Worm (Caenorhabditis elegans) whole organism, L4 larva: ENCODE measurements around the gene clec-78.

Source experiments
- D1046.2 ChIP-seq: fragments of 200-800 bp; sonication (Bioruptor generic); IDR thresholded peaks from 2 replicates; pipeline ENCODE4 v1.3.6; 2022; ENCODE audit warnings: missing genetic modification characterization, missing compliant biosample characterization
- F10B5.3 ChIP-seq: sonication (generic microtip); optimal IDR thresholded peaks from 2 replicates; lab custom pipeline; 2016; ENCODE audit warnings: mild to moderate bottlenecking, missing genetic modification characterization, missing compliant biosample characterization
- F26F4.8 ChIP-seq: fragments of 200-800 bp; sonication (Bioruptor generic); conservative IDR thresholded peaks from 2 replicates; pipeline ENCODE4 v1.3.6; 2022; ENCODE audit warnings: missing genetic modification characterization, missing compliant biosample characterization
- F37D6.2 ChIP-seq: sonication (generic microtip); optimal IDR thresholded peaks from 2 replicates; lab custom pipeline; 2016; ENCODE audit warnings: mild to moderate bottlenecking, missing genetic modification characterization, missing compliant biosample characterization
- T20F7.1 ChIP-seq: fragments of 200-800 bp; sonication (Bioruptor generic); optimal IDR thresholded peaks from 2 replicates; lab custom pipeline; 2018; ENCODE audit warnings: mild to moderate bottlenecking, missing genetic modification characterization, missing compliant biosample characterization
- Y48G9A.11 ChIP-seq: fragments of 200-800 bp; sonication (Bioruptor generic); IDR thresholded peaks from 2 replicates; pipeline ENCODE4 v1.3.6; 2022; ENCODE audit warnings: missing genetic modification reagents, missing genetic modification characterization, missing compliant biosample characterization
- Y75B8A.6 ChIP-seq: fragments of 200-800 bp; sonication (Bioruptor generic); IDR thresholded peaks from 2 replicates; pipeline ENCODE4 v1.3.6; 2022; ENCODE audit warnings: missing genetic modification reagents, missing genetic modification characterization, missing compliant biosample characterization
- aha-1 ChIP-seq: fragments of 150-350 bp; peaks from one replicate; lab custom pipeline; 2014; ENCODE audit warnings: missing biosample characterization, missing genetic modification characterization
- cey-2 ChIP-seq: sonication (generic microtip); optimal IDR thresholded peaks from 3 replicates; lab custom pipeline; 2017; ENCODE audit warnings: missing genetic modification characterization, mild to moderate bottlenecking, missing compliant biosample characterization, antibody characterized with exemption, borderline replicate concordance; ENCODE audit not compliant: insufficient read depth
- ctbp-1 ChIP-seq: fragments of 200-800 bp; sonication (Bioruptor generic); IDR thresholded peaks from 2 replicates; pipeline ENCODE4 v1.3.6; 2022; ENCODE audit warnings: missing genetic modification reagents, missing genetic modification characterization, missing compliant biosample characterization
- daf-12 ChIP-seq: fragments of 150-350 bp; optimal IDR thresholded peaks from 2 replicates; lab custom pipeline; 2014; ENCODE audit warnings: missing biosample characterization, missing genetic modification reagents, missing genetic modification characterization
- daf-16 ChIP-seq, 3 experiments: sonication (generic microtip); optimal IDR thresholded peaks; 2 replicates each; lab custom pipeline; 2016 to 2017; ENCODE audit warnings: missing genetic modification characterization in 3 of 3, missing genetic modification reagents in 3 of 3, mild to moderate bottlenecking in 2 of 3, missing compliant biosample characterization in 2 of 3, missing biosample characterization in 1 of 3, moderate library complexity in 1 of 3
- daf-19 ChIP-seq: fragments of 200-800 bp; sonication (Bioruptor generic); conservative IDR thresholded peaks from 2 replicates; pipeline ENCODE4 v1.3.6; 2022; ENCODE audit warnings: missing genetic modification characterization, missing compliant biosample characterization
- dmd-6 ChIP-seq: fragments of 200-800 bp; sonication (Bioruptor generic); IDR thresholded peaks from 2 replicates; pipeline ENCODE4 v1.3.6; 2022; ENCODE audit warnings: missing genetic modification reagents, missing genetic modification characterization, missing compliant biosample characterization
- dpl-1 ChIP-seq: fragments of 150-350 bp; optimal IDR thresholded peaks from 2 replicates; lab custom pipeline; 2014; ENCODE audit warnings: missing biosample characterization, missing genetic modification reagents, missing genetic modification characterization
- dve-1 ChIP-seq: sonication (generic microtip); optimal IDR thresholded peaks from 2 replicates; lab custom pipeline; 2017; ENCODE audit warnings: antibody characterized with exemption, mild to moderate bottlenecking, missing genetic modification characterization, missing compliant biosample characterization; ENCODE audit not compliant: insufficient read depth
- fkh-10 ChIP-seq: fragments of 150-350 bp; optimal IDR thresholded peaks from 2 replicates; lab custom pipeline; 2014; ENCODE audit warnings: missing biosample characterization, missing genetic modification reagents, missing genetic modification characterization
- gei-8 ChIP-seq: fragments of 200-800 bp; sonication (Bioruptor generic); optimal IDR thresholded peaks from 2 replicates; lab custom pipeline; 2018; ENCODE audit warnings: mild to moderate bottlenecking, missing genetic modification characterization, missing compliant biosample characterization
- hif-1 ChIP-seq, 2 experiments: sonication (generic microtip); optimal IDR thresholded peaks; 2 replicates each; lab custom pipeline; 2016 to 2017; ENCODE audit warnings: missing compliant biosample characterization in 2 of 2, missing genetic modification characterization in 2 of 2, missing genetic modification reagents in 2 of 2, missing genotype in 2 of 2, mild to moderate bottlenecking in 1 of 2
- hlh-11 ChIP-seq: fragments of 200-800 bp; sonication (Bioruptor generic); optimal IDR thresholded peaks from 2 replicates; lab custom pipeline; 2018; ENCODE audit warnings: mild to moderate bottlenecking, missing genetic modification characterization, missing compliant biosample characterization
- hlh-30 ChIP-seq: sonication (generic microtip); optimal IDR thresholded peaks from 2 replicates; lab custom pipeline; 2017; ENCODE audit warnings: antibody characterized with exemption, mild to moderate bottlenecking, missing genetic modification characterization, missing compliant biosample characterization; ENCODE audit not compliant: insufficient read depth
- hmg-1.1 ChIP-seq: fragments of 200-800 bp; sonication (Bioruptor generic); IDR thresholded peaks from 2 replicates; pipeline ENCODE4 v1.3.6; 2022; ENCODE audit warnings: missing genetic modification reagents, missing genetic modification characterization, missing compliant biosample characterization
- lim-7 ChIP-seq: fragments of 200-800 bp; sonication (Bioruptor generic); IDR thresholded peaks from 2 replicates; pipeline ENCODE4 v1.3.6; 2022; ENCODE audit warnings: missing genetic modification characterization, missing compliant biosample characterization
- lin-1 ChIP-seq: fragments of 200-800 bp; sonication (Bioruptor generic); IDR thresholded peaks from 2 replicates; pipeline ENCODE4 v1.3.6; 2022; ENCODE audit warnings: missing genetic modification reagents, missing genetic modification characterization, missing compliant biosample characterization
- lin-29 ChIP-seq: fragments of 200-800 bp; sonication (Bioruptor generic); IDR thresholded peaks from 2 replicates; pipeline ENCODE4 v1.3.6; 2022; ENCODE audit warnings: missing genetic modification reagents, missing genetic modification characterization, missing compliant biosample characterization
- lin-39 ChIP-seq: fragments of 150-350 bp; optimal IDR thresholded peaks from 2 replicates; lab custom pipeline; 2014; ENCODE audit warnings: missing biosample characterization, missing genetic modification reagents, missing genetic modification characterization
- lsy-2 ChIP-seq, 2 experiments: fragments of 150-350 bp in 1 of 2; sonication (generic microtip) in 1 of 2; optimal IDR thresholded peaks; 2 replicates each; lab custom pipeline; 2014 to 2017; ENCODE audit warnings: missing biosample characterization in 2 of 2, missing genetic modification characterization in 2 of 2
- madf-5 ChIP-seq, 2 experiments: fragments of 200-800 bp; sonication (Bioruptor generic); IDR thresholded peaks; 2 replicates each; pipeline ENCODE4 v1.3.6; 2022; ENCODE audit warnings: missing compliant biosample characterization in 2 of 2, missing genetic modification characterization in 2 of 2
- madf-9 ChIP-seq: fragments of 200-800 bp; sonication (Bioruptor generic); conservative IDR thresholded peaks from 2 replicates; pipeline ENCODE4 v1.3.6; 2022; ENCODE audit warnings: missing genetic modification reagents, missing genetic modification characterization, missing compliant biosample characterization
- mdt-29 ChIP-seq: fragments of 200-800 bp; sonication (Bioruptor generic); IDR thresholded peaks from 2 replicates; pipeline ENCODE4 v1.3.6; 2022; ENCODE audit warnings: missing genetic modification reagents, missing genetic modification characterization, missing compliant biosample characterization
- mep-1 ChIP-seq: fragments of 150-350 bp; sonication (generic microtip); optimal IDR thresholded peaks from 3 replicates; lab custom pipeline; 2014; ENCODE audit warnings: missing biosample characterization, missing genetic modification characterization
- nhr-10 ChIP-seq: fragments of 150-350 bp; optimal IDR thresholded peaks from 2 replicates; lab custom pipeline; 2014; ENCODE audit warnings: missing biosample characterization, missing genetic modification characterization
- nhr-102 ChIP-seq: sonication (generic microtip); optimal IDR thresholded peaks from 2 replicates; lab custom pipeline; 2016; ENCODE audit warnings: mild to moderate bottlenecking, missing genetic modification characterization, moderate library complexity, missing compliant biosample characterization
- nhr-11 ChIP-seq: fragments of 150-350 bp; optimal IDR thresholded peaks from 2 replicates; lab custom pipeline; 2014; ENCODE audit warnings: missing biosample characterization, missing genetic modification characterization
- nhr-111 ChIP-seq: fragments of 200-800 bp; sonication (Bioruptor generic); optimal IDR thresholded peaks from 2 replicates; lab custom pipeline; 2018; ENCODE audit warnings: mild to moderate bottlenecking, missing genetic modification characterization, missing compliant biosample characterization
- nhr-28 ChIP-seq: fragments of 150-350 bp; optimal IDR thresholded peaks from 2 replicates; lab custom pipeline; 2014; ENCODE audit warnings: missing biosample characterization, missing genetic modification characterization
- nhr-41 ChIP-seq: fragments of 200-800 bp; sonication (Bioruptor generic); IDR thresholded peaks from 2 replicates; pipeline ENCODE4 v1.3.6; 2022; ENCODE audit warnings: missing genetic modification reagents, missing genetic modification characterization, missing compliant biosample characterization
- nhr-42 ChIP-seq: fragments of 200-800 bp; sonication (Bioruptor generic); IDR thresholded peaks from 2 replicates; pipeline ENCODE4 v1.3.6; 2022; ENCODE audit warnings: missing genetic modification characterization, missing compliant biosample characterization
- nhr-76 ChIP-seq: fragments of 150-350 bp; optimal IDR thresholded peaks from 2 replicates; lab custom pipeline; 2014; ENCODE audit warnings: missing biosample characterization, missing genetic modification characterization
- php-3 ChIP-seq: fragments of 200-800 bp; sonication (Bioruptor generic); IDR thresholded peaks from 2 replicates; pipeline ENCODE4 v1.3.6; 2022; ENCODE audit warnings: missing genetic modification reagents, missing genetic modification characterization, missing compliant biosample characterization
- pqm-1 ChIP-seq: sonication (generic microtip); optimal IDR thresholded peaks from 2 replicates; lab custom pipeline; 2017; ENCODE audit warnings: missing biosample characterization, missing genetic modification characterization
- saeg-2 ChIP-seq: fragments of 200-800 bp; sonication (Bioruptor generic); IDR thresholded peaks from 2 replicates; pipeline ENCODE4 v1.3.6; 2022; ENCODE audit warnings: missing genetic modification reagents, missing genetic modification characterization, missing compliant biosample characterization
- skn-1 ChIP-seq: fragments of 150-350 bp; optimal IDR thresholded peaks from 2 replicates; lab custom pipeline; 2014; ENCODE audit warnings: missing biosample characterization, missing genetic modification characterization
- snpc-4 ChIP-seq: fragments of 150-350 bp; optimal IDR thresholded peaks from 2 replicates; lab custom pipeline; 2014; ENCODE audit warnings: missing biosample characterization, missing genetic modification characterization
- spr-1 ChIP-seq: sonication (generic microtip); optimal IDR thresholded peaks from 2 replicates; lab custom pipeline; 2016; ENCODE audit warnings: mild to moderate bottlenecking, missing genetic modification characterization, missing compliant biosample characterization
- spr-3 ChIP-seq: fragments of 200-800 bp; sonication (Bioruptor generic); optimal IDR thresholded peaks from 2 replicates; lab custom pipeline; 2018; ENCODE audit warnings: mild to moderate bottlenecking, missing genetic modification characterization, missing compliant biosample characterization
- tra-1 ChIP-seq: fragments of 200-800 bp; sonication (Bioruptor generic); IDR thresholded peaks from 2 replicates; pipeline ENCODE4 v1.3.6; 2022; ENCODE audit warnings: missing genetic modification reagents, missing genetic modification characterization, missing compliant biosample characterization
- vab-7 ChIP-seq: fragments of 200-800 bp; sonication (Bioruptor generic); IDR thresholded peaks from 2 replicates; pipeline ENCODE4 v1.3.6; 2022; ENCODE audit warnings: missing genetic modification reagents, missing genetic modification characterization, missing compliant biosample characterization
- zag-1 ChIP-seq: fragments of 150-350 bp; optimal IDR thresholded peaks from 2 replicates; lab custom pipeline; 2014; ENCODE audit warnings: missing biosample characterization, missing genetic modification characterization
- zip-2 ChIP-seq: fragments of 150-350 bp; optimal IDR thresholded peaks from 2 replicates; lab custom pipeline; 2014; ENCODE audit warnings: missing biosample characterization, missing genetic modification characterization

Gene clec-78

ce11 chrIV:4028177-4028576, 39.3 kb downstream of the clec-78 start (continued):
- TF ChIP-seq dpl-1 (GFP tag; lab: Kevin White, UChicago): peak; percentile 7
- no peak for TF ChIP-seq snpc-4
- peak; percentile 52; the same call in 1 of the 2 replicates for TF ChIP-seq php-3
- no peak for TF ChIP-seq daf-19 (GFP tag; lab: Robert Waterston, UW)
- TF ChIP-seq mdt-29 (GFP tag; lab: Robert Waterston, UW): no peak
- peak; percentile 49; the same call in 1 of the 2 replicates for TF ChIP-seq madf-9
- peak; percentile 43 for TF ChIP-seq nhr-102
- no peak for TF ChIP-seq daf-12 (tag; lab: Kevin White, UChicago)
- TF ChIP-seq D1046.2: no peak
- TF ChIP-seq lim-7 (GFP tag; lab: Robert Waterston, UW): 0 out of 2 replicates have a peak, but pooled peaks have one; percentile 29
- peak; percentile 46 for TF ChIP-seq spr-1 (tag; lab: Kevin White, UChicago)
- no peak for TF ChIP-seq spr-3 (GFP tag; lab: Kevin White, UChicago)
- TF ChIP-seq F26F4.8 (GFP tag; lab: Robert Waterston, UW): no peak
- no peak for TF ChIP-seq lin-39 (tag; lab: Kevin White, UChicago)
- peak; percentile 56 for TF ChIP-seq nhr-10 (tag; lab: Kevin White, UChicago)
- TF ChIP-seq madf-5 (GFP tag; IDR thresholded peaks at IDR 0.05; lab: Robert Waterston, UW): no peak
- TF ChIP-seq F10B5.3 (tag; lab: Kevin White, UChicago): no peak
- peak; percentile 97 for TF ChIP-seq aha-1 (tag; lab: Kevin White, UChicago)
- peak; percentile 54 for TF ChIP-seq gei-8 (GFP tag; lab: Kevin White, UChicago)

- no peak for TF ChIP-seq Y48G9A.11 (GFP tag; lab: Robert Waterston, UW)
- TF ChIP-seq saeg-2 (GFP tag; lab: Robert Waterston, UW): no peak
- TF ChIP-seq dve-1: peak; percentile 57
- TF ChIP-seq F37D6.2 (tag; lab: Kevin White, UChicago): no peak
- no peak for TF ChIP-seq nhr-11 (tag; lab: Kevin White, UChicago)
- TF ChIP-seq tra-1 (GFP tag; lab: Robert Waterston, UW): no peak
- no peak for TF ChIP-seq nhr-42 (GFP tag; lab: Robert Waterston, UW)
- no peak for TF ChIP-seq mep-1 (tag; lab: Kevin White, UChicago)
- peak; percentile 72 for TF ChIP-seq pqm-1 (tag; lab: Kevin White, UChicago)
- TF ChIP-seq ctbp-1: no peak
- peak; percentile 26; the same call in 1 of the 2 replicates for TF ChIP-seq dmd-6 (GFP tag; lab: Robert Waterston, UW)
- TF ChIP-seq vab-7 (GFP tag; lab: Robert Waterston, UW): no peak
- no peak for TF ChIP-seq fkh-10
- TF ChIP-seq T20F7.1 (GFP tag; lab: Kevin White, UChicago): no peak
- TF ChIP-seq Y75B8A.6 (GFP tag; lab: Robert Waterston, UW): no peak
- no peak for TF ChIP-seq zip-2 (tag; lab: Kevin White, UChicago)
- TF ChIP-seq nhr-41 (GFP tag; lab: Robert Waterston, UW): no peak
- TF ChIP-seq lin-39 (tag; lab: Kevin White, UChicago): no peak
- TF ChIP-seq daf-16 (GFP tag; optimal IDR thresholded peaks at IDR 0.05; lab: Kevin White, UChicago): no peak
- TF ChIP-seq daf-16 (tag; optimal IDR thresholded peaks at IDR 0.05; lab: Kevin White, UChicago): peak; percentile 81
- TF ChIP-seq nhr-28: peak; percentile 59
- no peak for TF ChIP-seq dpl-1 (GFP tag; lab: Kevin White, UChicago)
- no peak for TF ChIP-seq hlh-30 (tag; lab: Kevin White, UChicago)
- no peak for TF ChIP-seq lin-29 (GFP tag; lab: Robert Waterston, UW)
- TF ChIP-seq D1046.2: no peak
- TF ChIP-seq hlh-11 (tag; lab: Kevin White, UChicago): peak; percentile 65
- no peak for TF ChIP-seq php-3
- TF ChIP-seq skn-1 (tag; lab: Kevin White, UChicago): no peak
- no peak for TF ChIP-seq lin-1 (GFP tag; lab: Robert Waterston, UW)
- no peak for TF ChIP-seq zag-1 (tag; lab: Kevin White, UChicago)
- no peak for TF ChIP-seq hmg-1.1
- no peak for TF ChIP-seq cey-2 (tag; lab: Kevin White, UChicago)
- no peak for TF ChIP-seq snpc-4
- no peak for TF ChIP-seq nhr-76 (tag; lab: Kevin White, UChicago)
- no peak for TF ChIP-seq nhr-111 (GFP tag; lab: Kevin White, UChicago)
- TF ChIP-seq lsy-2 (tag; optimal IDR thresholded peaks at IDR 0.05; lab: Kevin White, UChicago): no peak
- TF ChIP-seq hif-1 (tag; optimal IDR thresholded peaks at IDR 0.05; lab: Kevin White, UChicago): peak in 1 of 2 experiments; percentile 36
These were observed 40.4 kb downstream of the clec-78 start for ce11 chrIV:4029288-4029687.
